Worm (Caenorhabditis elegans): ENCODE measurements around the gene xpf-1.

DNA sequence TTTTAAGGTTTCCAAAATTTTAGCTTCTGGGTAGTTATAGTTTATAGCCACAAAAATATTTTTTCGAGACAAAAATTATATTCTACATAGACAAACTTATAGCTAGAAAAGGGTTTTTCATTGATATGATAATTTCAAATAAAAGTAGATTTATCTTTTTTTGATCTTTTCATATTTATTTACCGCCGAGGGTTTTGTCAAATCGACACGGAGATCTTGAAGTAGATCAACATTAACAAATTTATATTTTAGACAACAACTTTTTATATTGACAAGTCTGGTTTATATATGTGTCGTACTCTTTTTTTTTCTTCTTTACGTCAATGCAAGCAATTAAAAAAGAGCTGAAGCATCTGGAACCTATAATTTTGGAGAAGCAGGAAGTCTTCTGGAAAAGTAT lies 37.1 kb upstream of the xpf-1 start:
- no peak for TF ChIP-seq T22C8.4 (GFP tag; IDR thresholded peaks at IDR 0.05)
- no peak for TF ChIP-seq tab-1 (GFP tag; IDR thresholded peaks at IDR 0.05)
- no peak for TF ChIP-seq ztf-29 (GFP tag; IDR thresholded peaks at IDR 0.05)
